Fruit fly (Drosophila melanogaster): ENCODE measurements around the gene Dhc1.

dm6 chr3R:9674968-9675573, 628 bp upstream of the Dhc1 start, which contains the start of gene Nepl12:
- TF ChIP-seq CG4496 (GFP tag; IDR thresholded peaks at IDR 0.05), result no peak
- TF ChIP-seq CG12605 (GFP tag; IDR thresholded peaks at IDR 0.05), result peak; percentile 41; the same call in 1 of the 2 replicates
- no peak for TF ChIP-seq Pif1A (GFP tag; optimal IDR thresholded peaks at IDR 0.05)
- no peak for TF ChIP-seq CG15710 (tag; optimal IDR thresholded peaks at IDR 0.05)
- no peak for TF ChIP-seq CG8301 (tag; optimal IDR thresholded peaks at IDR 0.05)

Data from whole organism, pupa.